Fruit fly (Drosophila melanogaster) whole organism, prepupa: Measurements from ENCODE around the gene eIF4E1.

Experiments
- CG10631 ChIP-seq: fragments of 200-800 bp; sonication (Bioruptor generic); optimal IDR thresholded peaks from 2 replicates; lab custom pipeline; 2016; ENCODE audit warnings: missing biosample characterization, missing genetic modification characterization
- CG10669 ChIP-seq: fragments of 200-800 bp; sonication (Bioruptor generic); optimal IDR thresholded peaks from 3 replicates; lab custom pipeline; 2018; ENCODE audit warnings: missing biosample characterization, mild to moderate bottlenecking, missing genetic modification characterization, moderate library complexity
- CG11294 ChIP-seq: fragments of 200-800 bp; sonication (Bioruptor generic); IDR thresholded peaks from 2 replicates; pipeline ENCODE4 v1.3.6; 2022; ENCODE audit warnings: missing biosample characterization, missing genetic modification characterization
- CG11762 ChIP-seq: fragments of 200-800 bp; sonication (Bioruptor generic); optimal IDR thresholded peaks from 3 replicates; lab custom pipeline; 2016; ENCODE audit warnings: missing biosample characterization, missing genetic modification characterization; ENCODE audit not compliant: insufficient read depth
- CG11902 ChIP-seq: fragments of 200-800 bp; sonication (Bioruptor generic); optimal IDR thresholded peaks from 3 replicates; lab custom pipeline; 2016; ENCODE audit warnings: missing biosample characterization, missing genetic modification characterization
- CG15336 ChIP-seq: fragments of 200-800 bp; sonication (Bioruptor generic); IDR thresholded peaks from 2 replicates; pipeline ENCODE4 v1.3.6; 2022; ENCODE audit warnings: missing biosample characterization, missing genetic modification characterization
- CG1621 ChIP-seq: fragments of 200-800 bp; sonication (Bioruptor generic); optimal IDR thresholded peaks from 3 replicates; lab custom pipeline; 2018; ENCODE audit warnings: missing biosample characterization, mild to moderate bottlenecking, missing genetic modification characterization
- CG3032 ChIP-seq: fragments of 200-800 bp; optimal IDR thresholded peaks from 2 replicates; lab custom pipeline; 2019; ENCODE audit warnings: missing biosample characterization, mild to moderate bottlenecking, missing genetic modification characterization, moderate library complexity
- CG31627 ChIP-seq: fragments of 200-800 bp; sonication (Bioruptor generic); optimal IDR thresholded peaks from 3 replicates; lab custom pipeline; 2016; ENCODE audit warnings: missing biosample characterization, missing genetic modification characterization
- CG32006 ChIP-seq: fragments of 200-800 bp; sonication (Bioruptor generic); optimal IDR thresholded peaks from 3 replicates; lab custom pipeline; 2017; ENCODE audit warnings: missing biosample characterization, mild to moderate bottlenecking, missing genetic modification characterization
- CG34406 ChIP-seq: fragments of 200-800 bp; sonication (Bioruptor generic); optimal IDR thresholded peaks from 3 replicates; lab custom pipeline; 2016; ENCODE audit warnings: missing biosample characterization, missing genetic modification characterization
- CG3919 ChIP-seq: fragments of 200-800 bp; sonication (Bioruptor generic); optimal IDR thresholded peaks from 3 replicates; lab custom pipeline; 2016; ENCODE audit warnings: missing biosample characterization, missing genetic modification characterization
- CG4318 ChIP-seq: fragments of 200-800 bp; sonication (Bioruptor generic); optimal IDR thresholded peaks from 3 replicates; lab custom pipeline; 2017; ENCODE audit warnings: missing biosample characterization, mild to moderate bottlenecking, missing genetic modification characterization
- CG6276 ChIP-seq: fragments of 200-800 bp; sonication (Bioruptor generic); optimal IDR thresholded peaks from 2 replicates; lab custom pipeline; 2017; ENCODE audit warnings: missing biosample characterization, mild to moderate bottlenecking, missing genetic modification characterization
- CG6792 ChIP-seq: fragments of 200-800 bp; sonication (Bioruptor generic); optimal IDR thresholded peaks from 3 replicates; lab custom pipeline; 2016; ENCODE audit warnings: missing biosample characterization, missing genetic modification characterization
- CG6808 ChIP-seq: fragments of 200-800 bp; sonication (Bioruptor generic); optimal IDR thresholded peaks from 3 replicates; lab custom pipeline; 2017; ENCODE audit warnings: missing biosample characterization, missing genetic modification characterization, mild to moderate bottlenecking, moderate library complexity, missing genetic modification reagents
- CG6854 ChIP-seq: fragments of 200-800 bp; sonication (Bioruptor generic); optimal IDR thresholded peaks from 2 replicates; lab custom pipeline; 2017; ENCODE audit warnings: missing biosample characterization, mild to moderate bottlenecking, missing genetic modification characterization
- CG7368 ChIP-seq: fragments of 200-800 bp; sonication (Bioruptor generic); optimal IDR thresholded peaks from 3 replicates; lab custom pipeline; 2016; ENCODE audit warnings: missing biosample characterization, missing genetic modification characterization
- CG8119 ChIP-seq: fragments of 200-800 bp; sonication (Bioruptor generic); IDR thresholded peaks from 3 replicates; pipeline ENCODE4 v1.3.6; 2022; ENCODE audit warnings: missing biosample characterization, missing genetic modification characterization
- CG8319 ChIP-seq: fragments of 200-800 bp; sonication (Bioruptor generic); optimal IDR thresholded peaks from 3 replicates; lab custom pipeline; 2016; ENCODE audit warnings: missing biosample characterization, missing genetic modification characterization
- CG9139 ChIP-seq: fragments of 200-800 bp; sonication (Bioruptor generic); optimal IDR thresholded peaks from 3 replicates; lab custom pipeline; 2017; ENCODE audit warnings: missing biosample characterization, mild to moderate bottlenecking, missing genetic modification characterization
- Eip78C ChIP-seq: fragments of 200-800 bp; sonication (Bioruptor generic); peaks from one replicate; lab custom pipeline; 2016; ENCODE audit warnings: missing biosample characterization, missing genetic modification characterization
- Eip93F ChIP-seq: fragments of 200-800 bp; sonication (Bioruptor generic); optimal IDR thresholded peaks from 2 replicates; lab custom pipeline; 2016; ENCODE audit warnings: missing biosample characterization, mild to moderate bottlenecking, missing genetic modification characterization
- Ets21C ChIP-seq: fragments of 200-800 bp; sonication (Bioruptor generic); optimal IDR thresholded peaks from 3 replicates; lab custom pipeline; 2016; ENCODE audit warnings: missing biosample characterization, missing genetic modification characterization
- Ets96B ChIP-seq: fragments of 200-800 bp; optimal IDR thresholded peaks from 2 replicates; lab custom pipeline; 2019; ENCODE audit warnings: missing biosample characterization, mild to moderate bottlenecking, missing genetic modification characterization, moderate library complexity
- Gug ChIP-seq: fragments of 200-800 bp; sonication (Bioruptor generic); IDR thresholded peaks from 2 replicates; pipeline ENCODE4 v1.3.6; 2022; ENCODE audit warnings: missing biosample characterization, missing genetic modification characterization
- Hr38 ChIP-seq: sonication (Bioruptor generic); optimal IDR thresholded peaks from 2 replicates; lab custom pipeline; 2016; ENCODE audit warnings: missing biosample characterization, missing genetic modification characterization
- Hr39 ChIP-seq: fragments of 200-800 bp; sonication (Bioruptor generic); optimal IDR thresholded peaks from 2 replicates; lab custom pipeline; 2016; ENCODE audit warnings: missing biosample characterization, missing genetic modification characterization
- Hr4 ChIP-seq: fragments of 200-800 bp; sonication (Bioruptor generic); optimal IDR thresholded peaks from 3 replicates; lab custom pipeline; 2016; ENCODE audit warnings: missing biosample characterization, missing genetic modification characterization
- Lpt ChIP-seq: fragments of 200-800 bp; sonication (Bioruptor generic); optimal IDR thresholded peaks from 3 replicates; lab custom pipeline; 2016; ENCODE audit warnings: missing biosample characterization, missing genetic modification characterization
- Met ChIP-seq: fragments of 200-800 bp; sonication (Bioruptor generic); optimal IDR thresholded peaks from 3 replicates; lab custom pipeline; 2016; ENCODE audit warnings: missing biosample characterization, missing genetic modification characterization
- OdsH ChIP-seq: fragments of 200-800 bp; sonication (Bioruptor generic); optimal IDR thresholded peaks from 3 replicates; lab custom pipeline; 2016; ENCODE audit warnings: missing biosample characterization, missing genetic modification characterization
- Smox ChIP-seq: fragments of 200-800 bp; sonication (Bioruptor generic); optimal IDR thresholded peaks from 3 replicates; lab custom pipeline; 2016; ENCODE audit warnings: missing biosample characterization, missing genetic modification characterization
- Sox102F ChIP-seq: fragments of 200-800 bp; sonication (Bioruptor generic); optimal IDR thresholded peaks from 2 replicates; lab custom pipeline; 2016; ENCODE audit warnings: missing biosample characterization, mild to moderate bottlenecking, missing genetic modification characterization
- achi ChIP-seq: fragments of 200-800 bp; sonication (Bioruptor generic); optimal IDR thresholded peaks from 3 replicates; lab custom pipeline; 2016; ENCODE audit warnings: missing biosample characterization, missing genetic modification characterization
- acj6 ChIP-seq: fragments of 200-800 bp; sonication (Bioruptor generic); optimal IDR thresholded peaks from 3 replicates; lab custom pipeline; 2016; ENCODE audit warnings: missing biosample characterization, missing genetic modification characterization
- cyc ChIP-seq: fragments of 200-800 bp; sonication (Bioruptor generic); optimal IDR thresholded peaks from 3 replicates; lab custom pipeline; 2016; ENCODE audit warnings: missing biosample characterization, missing genetic modification characterization
- dac ChIP-seq: fragments of 200-800 bp; sonication (Bioruptor generic); optimal IDR thresholded peaks from 2 replicates; lab custom pipeline; 2017; ENCODE audit warnings: missing biosample characterization, mild to moderate bottlenecking, missing genetic modification characterization
- dsx ChIP-seq: fragments of 200-800 bp; optimal IDR thresholded peaks from 3 replicates; lab custom pipeline; 2019; ENCODE audit warnings: missing biosample characterization, mild to moderate bottlenecking, missing genetic modification characterization, moderate library complexity; ENCODE audit not compliant: poor library complexity, severe bottlenecking
- esn ChIP-seq: fragments of 200-800 bp; sonication (Bioruptor generic); optimal IDR thresholded peaks from 2 replicates; lab custom pipeline; 2016; ENCODE audit warnings: missing biosample characterization, mild to moderate bottlenecking, missing genetic modification characterization, moderate library complexity
- fd85E ChIP-seq: fragments of 200-800 bp; sonication (Bioruptor generic); optimal IDR thresholded peaks from 3 replicates; lab custom pipeline; 2016; ENCODE audit warnings: missing biosample characterization, missing genetic modification characterization
- fkh ChIP-seq: fragments of 200-800 bp; sonication (Bioruptor generic); optimal IDR thresholded peaks from 3 replicates; lab custom pipeline; 2017; ENCODE audit warnings: missing biosample characterization, mild to moderate bottlenecking, missing genetic modification characterization, moderate library complexity
- lz ChIP-seq: fragments of 200-800 bp; sonication (Bioruptor generic); optimal IDR thresholded peaks from 3 replicates; lab custom pipeline; 2016; ENCODE audit warnings: missing biosample characterization, missing genetic modification characterization
- net ChIP-seq: fragments of 200-800 bp; sonication (Bioruptor generic); optimal IDR thresholded peaks from 3 replicates; lab custom pipeline; 2016; ENCODE audit warnings: missing biosample characterization, missing genetic modification characterization
- pdm3 ChIP-seq: fragments of 200-800 bp; sonication (Bioruptor generic); optimal IDR thresholded peaks from 3 replicates; lab custom pipeline; 2016; ENCODE audit warnings: missing biosample characterization, missing genetic modification characterization
- salr ChIP-seq, 2 experiments: fragments of 200-800 bp; sonication (Bioruptor generic); optimal IDR thresholded peaks; 3 replicates each; lab custom pipeline; 2016 to 2018; ENCODE audit warnings: missing biosample characterization in 2 of 2, missing genetic modification characterization in 2 of 2, mild to moderate bottlenecking in 1 of 2
- ss ChIP-seq, 2 experiments: fragments of 200-800 bp; sonication (Bioruptor generic); optimal IDR thresholded peaks; 2 replicates in 1 of 2; 3 replicates in 1 of 2; lab custom pipeline; 2017 to 2018; ENCODE audit warnings: mild to moderate bottlenecking in 2 of 2, missing biosample characterization in 2 of 2, missing genetic modification characterization in 2 of 2, moderate library complexity in 1 of 2
- svp ChIP-seq: fragments of 200-800 bp; sonication (Bioruptor generic); peaks from one replicate; lab custom pipeline; 2016; ENCODE audit warnings: missing biosample characterization, missing genetic modification characterization
- vri ChIP-seq: fragments of 200-800 bp; sonication (Bioruptor generic); optimal IDR thresholded peaks from 3 replicates; lab custom pipeline; 2016; ENCODE audit warnings: missing biosample characterization, mild to moderate bottlenecking, missing genetic modification characterization

eIF4E1 gene

dm6 chr3L:9447239-9447777 is 45.0 kb upstream of the eIF4E1 start (continued):
- TF ChIP-seq CG6808 (GFP tag; lab: Kevin White, UChicago), result no peak
- peak; percentile 67 for TF ChIP-seq svp (GFP tag; lab: Kevin White, UChicago)
- no peak for TF ChIP-seq dac (GFP tag; lab: Kevin White, UChicago)
- TF ChIP-seq lz (GFP tag; lab: Kevin White, UChicago), result no peak
- no peak for TF ChIP-seq salr (GFP tag; optimal IDR thresholded peaks at IDR 0.05; lab: Kevin White, UChicago)
- no peak for TF ChIP-seq Smox (GFP tag; lab: Kevin White, UChicago)

dm6 chr3L:9446731-9447238 is 44.5 kb upstream of the eIF4E1 start, which contains the start of gene CG3529:
TSS of gene CG3529 (plus strand) at chr3L:9446864.
- peak; percentile 26 for TF ChIP-seq lz (GFP tag; lab: Kevin White, UChicago)
- peak; percentile 13 for TF ChIP-seq Hr4 (GFP tag; lab: Kevin White, UChicago)
- TF ChIP-seq fkh (GFP tag; lab: Kevin White, UChicago), result peak; percentile 92
- TF ChIP-seq CG6792 (GFP tag; lab: Kevin White, UChicago), result no peak
- TF ChIP-seq CG10669 (GFP tag; lab: Kevin White, UChicago), result no peak
- peak; percentile 8 for TF ChIP-seq OdsH (GFP tag; lab: Kevin White, UChicago)
- TF ChIP-seq achi (GFP tag; lab: Kevin White, UChicago), result no peak
- no peak for TF ChIP-seq CG11294 (GFP tag; lab: Robert Waterston, UW)
- TF ChIP-seq net (GFP tag; lab: Kevin White, UChicago), result no peak
- TF ChIP-seq Hr38, result no peak
- TF ChIP-seq Eip78C, result peak; percentile 72
- no peak for TF ChIP-seq dsx (GFP tag; lab: Kevin White, UChicago)
- no peak for TF ChIP-seq CG4318 (GFP tag; lab: Kevin White, UChicago)
- peak; percentile 4 for TF ChIP-seq pdm3 (GFP tag; lab: Kevin White, UChicago)
- TF ChIP-seq Met (GFP tag; lab: Kevin White, UChicago), result peak; percentile 47
- peak; percentile 17 for TF ChIP-seq Hr39 (GFP tag; lab: Kevin White, UChicago)
- TF ChIP-seq Sox102F (GFP tag; lab: Kevin White, UChicago), result no peak
- TF ChIP-seq CG6854 (GFP tag; lab: Kevin White, UChicago), result peak; percentile 56
- peak; percentile 5 for TF ChIP-seq CG31627 (GFP tag; lab: Kevin White, UChicago)
- peak; percentile 25 for TF ChIP-seq CG10631
- TF ChIP-seq CG8319 (GFP tag; lab: Kevin White, UChicago), result no peak
- peak; percentile 29 for TF ChIP-seq esn (GFP tag; lab: Kevin White, UChicago)
- peak; percentile 26 for TF ChIP-seq cyc (GFP tag; lab: Kevin White, UChicago)
- peak; percentile 64 for TF ChIP-seq svp (GFP tag; lab: Kevin White, UChicago)
- no peak for TF ChIP-seq CG32006
- TF ChIP-seq fd85E, result no peak
- peak; percentile 21 for TF ChIP-seq CG1621 (tag; lab: Kevin White, UChicago)
- no peak for TF ChIP-seq CG11762 (GFP tag; lab: Kevin White, UChicago)
- TF ChIP-seq Lpt, result no peak
- TF ChIP-seq CG11902 (GFP tag; lab: Kevin White, UChicago), result no peak
- no peak for TF ChIP-seq CG3919 (GFP tag; lab: Kevin White, UChicago)
- no peak for TF ChIP-seq vri (GFP tag; lab: Kevin White, UChicago)
- TF ChIP-seq Eip93F (GFP tag; lab: Kevin White, UChicago), result no peak
- no peak for TF ChIP-seq Gug (GFP tag; lab: Robert Waterston, UW)
- TF ChIP-seq CG6808 (GFP tag; lab: Kevin White, UChicago), result peak; percentile 62
- TF ChIP-seq Ets96B (tag; lab: Kevin White, UChicago), result no peak
- no peak for TF ChIP-seq CG9139 (GFP tag; lab: Kevin White, UChicago)
- peak; percentile 7 for TF ChIP-seq CG3032 (tag; lab: Kevin White, UChicago)
- no peak for TF ChIP-seq CG15336 (GFP tag; lab: Robert Waterston, UW)
- no peak for TF ChIP-seq CG34406 (GFP tag; lab: Kevin White, UChicago)
- TF ChIP-seq acj6 (GFP tag; lab: Kevin White, UChicago), result no peak
- TF ChIP-seq Ets21C, result peak; percentile 21
- TF ChIP-seq CG6276 (GFP tag; lab: Kevin White, UChicago), result no peak
- TF ChIP-seq CG7368, result no peak
- no peak for TF ChIP-seq CG8119 (GFP tag; lab: Robert Waterston, UW)
- TF ChIP-seq Smox (GFP tag; lab: Kevin White, UChicago), result peak; percentile 24
- TF ChIP-seq ss (GFP tag; optimal IDR thresholded peaks at IDR 0.05; lab: Kevin White, UChicago), result peak in 1 of 2 experiments; percentile 61
